Worm (Caenorhabditis elegans): ENCODE results near the gene pgp-5.

The pgp-5 gene

DNA sequence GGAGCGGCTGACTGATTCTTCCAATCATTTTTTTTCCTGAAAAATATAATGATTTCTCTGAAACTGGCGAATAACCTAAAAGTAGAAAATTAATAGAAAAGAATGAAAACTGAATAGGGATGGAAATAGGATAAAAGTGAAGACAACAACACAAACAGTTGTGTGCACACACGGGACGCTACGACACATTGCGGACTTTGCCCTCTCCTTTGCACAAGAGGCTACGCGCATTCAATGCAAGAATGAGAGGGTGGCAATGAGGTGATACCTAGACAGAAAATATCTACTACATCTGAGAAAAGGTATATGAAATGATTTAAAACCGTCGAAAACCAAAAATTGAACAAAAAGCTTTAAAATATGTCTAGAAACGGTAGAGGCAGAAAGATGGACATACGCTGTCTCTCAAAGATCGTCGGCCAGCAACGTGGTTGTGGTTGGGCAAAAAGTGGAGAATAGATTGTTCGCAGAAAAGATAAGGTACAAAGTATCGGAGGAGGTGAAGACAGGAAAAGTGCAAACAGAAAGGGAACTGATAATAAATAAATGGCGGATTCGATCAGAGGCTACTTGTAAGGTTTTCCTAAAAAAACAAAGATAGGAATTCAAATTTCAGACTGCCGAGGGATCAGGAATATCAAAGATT, 41.1 kb upstream of the pgp-5 start, which contains the start of gene suca-1:
Gene suca-1 (minus strand): TSS at position 36 of the 646 bp plus-strand sequence.
- TF ChIP-seq mes-2 (tag; optimal IDR thresholded peaks at IDR 0.05; ENCODE audit: poor library complexity, severe bottlenecking) (peak; percentile 50), mdl-1 (tag; optimal IDR thresholded peaks at IDR 0.05) (peak in 1 of 2 experiments; percentile 31), mxl-3 (GFP tag; optimal IDR thresholded peaks at IDR 0.05) (peak; percentile 92), pqm-1 (tag; optimal IDR thresholded peaks at IDR 0.05) (no peak), rbr-2 (tag; optimal IDR thresholded peaks at IDR 0.05) (peak; percentile 62), ceh-82 (tag; optimal IDR thresholded peaks at IDR 0.05) (no peak), lin-13 (GFP tag; optimal IDR thresholded peaks at IDR 0.05) (peak; percentile 5), hmg-1.1 (GFP tag; IDR thresholded peaks at IDR 0.05) (peak; percentile 60; the same call in 1 of the 2 replicates), dmd-6 (GFP tag; IDR thresholded peaks at IDR 0.05) (peak; percentile 67), mep-1 (tag; optimal IDR thresholded peaks at IDR 0.05) (peak; percentile 39), F49E8.2 (tag; optimal IDR thresholded peaks at IDR 0.05; ENCODE audit: borderline replicate concordance) (no peak), lsy-2 (tag; optimal IDR thresholded peaks at IDR 0.05) (peak; percentile 0 to 59), dve-1 (tag; optimal IDR thresholded peaks at IDR 0.05; ENCODE audit: insufficient read depth) (peak; percentile 21), lin-38 (GFP tag; IDR thresholded peaks at IDR 0.05) (no peak), nhr-6 (tag; optimal IDR thresholded peaks at IDR 0.05) (peak; percentile 19), dmd-8 (GFP tag; IDR thresholded peaks at IDR 0.05) (no peak), nhr-28 (tag; optimal IDR thresholded peaks at IDR 0.05) (peak; percentile 36), fos-1 (tag; optimal IDR thresholded peaks at IDR 0.05) (no peak), daf-12 (tag; optimal IDR thresholded peaks at IDR 0.05) (no peak), daf-16 (GFP tag; optimal IDR thresholded peaks at IDR 0.05) (no peak), daf-16 (tag; optimal IDR thresholded peaks at IDR 0.05) (peak; percentile 24), jun-1 (tag; optimal IDR thresholded peaks at IDR 0.05) (no peak), Y105C5A.15 (GFP tag; IDR thresholded peaks at IDR 0.05) (no peak), saeg-2 (GFP tag; IDR thresholded peaks at IDR 0.05) (0 out of 2 replicates have a peak, but pooled peaks have one; percentile 18), mxl-2 (GFP tag; conservative IDR thresholded peaks at IDR 0.05) (no peak), dpl-1 (GFP tag; optimal IDR thresholded peaks at IDR 0.05) (no peak), hlh-11 (tag; optimal IDR thresholded peaks at IDR 0.05) (peak; percentile 56), egl-27 (tag; optimal IDR thresholded peaks at IDR 0.05) (no peak), T26A8.4 (GFP tag; IDR thresholded peaks at IDR 0.05) (no peak), hlh-30 (tag; optimal IDR thresholded peaks at IDR 0.05; ENCODE audit: insufficient read depth) (peak; percentile 31), ctbp-1 (GFP tag; IDR thresholded peaks at IDR 0.05) (no peak), ceh-32 (tag; optimal IDR thresholded peaks at IDR 0.05; ENCODE audit: poor library complexity) (no peak), unc-62 (GFP tag; optimal IDR thresholded peaks at IDR 0.05 in 1 of 2) (peak in 1 of 2 experiments; percentile 71), unc-62 (tag; optimal IDR thresholded peaks at IDR 0.05) (no peak), ZK337.2 (GFP tag; IDR thresholded peaks at IDR 0.05) (no peak), ceh-44 (GFP tag; IDR thresholded peaks at IDR 0.05) (no peak), F10B5.3 (tag; optimal IDR thresholded peaks at IDR 0.05) (no peak), lin-29 (GFP tag; IDR thresholded peaks at IDR 0.05) (no peak)

DNA sequence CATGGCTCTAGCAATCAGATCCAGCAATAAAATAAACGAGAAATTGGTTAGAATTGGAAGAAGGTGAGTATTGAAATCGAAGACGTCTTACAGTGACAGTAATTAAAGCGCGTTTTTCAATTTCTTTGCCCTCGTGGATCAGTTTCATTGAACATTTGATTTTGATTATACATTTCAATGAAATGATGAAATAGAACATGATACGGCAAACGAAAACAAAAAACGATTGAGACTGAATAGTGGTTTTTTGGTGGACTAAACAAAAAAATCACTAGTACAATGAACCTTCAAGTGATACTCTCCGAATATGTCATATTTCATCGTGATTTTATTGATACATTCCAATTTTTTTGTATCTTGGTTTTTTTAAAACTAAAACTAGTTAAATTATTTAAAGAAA, 37.4 kb upstream of the pgp-5 start, which contains the start of gene haly-1:
Gene haly-1 (minus strand): TSS at position 101 of the 400 bp plus-strand sequence.
- no peak for TF ChIP-seq cey-2 (tag; optimal IDR thresholded peaks at IDR 0.05; ENCODE audit: borderline replicate concordance, insufficient read depth)
- no peak for TF ChIP-seq attf-4 (tag; optimal IDR thresholded peaks at IDR 0.05)
- no peak for TF ChIP-seq saeg-2 (GFP tag; IDR thresholded peaks at IDR 0.05)
- no peak for TF ChIP-seq php-3 (GFP tag; IDR thresholded peaks at IDR 0.05)
- TF ChIP-seq arid-1 (GFP tag; conservative IDR thresholded peaks at IDR 0.05): no peak
- no peak for TF ChIP-seq jun-1 (tag; optimal IDR thresholded peaks at IDR 0.05)
- no peak for TF ChIP-seq vab-7 (GFP tag; IDR thresholded peaks at IDR 0.05)
- TF ChIP-seq Y5F2A.4 (GFP tag; optimal IDR thresholded peaks at IDR 0.05): no peak
- no peak for TF ChIP-seq daf-12 (tag; optimal IDR thresholded peaks at IDR 0.05)
- no peak for TF ChIP-seq dpl-1 (GFP tag; optimal IDR thresholded peaks at IDR 0.05)
- TF ChIP-seq ceh-28 (tag; optimal IDR thresholded peaks at IDR 0.05): no peak
- no peak for TF ChIP-seq lin-29 (GFP tag; IDR thresholded peaks at IDR 0.05)
- TF ChIP-seq mdl-1 (tag; optimal IDR thresholded peaks at IDR 0.05): no peak
- TF ChIP-seq unc-62 (GFP tag; optimal IDR thresholded peaks at IDR 0.05 in 1 of 2): no peak
- TF ChIP-seq unc-62 (tag; optimal IDR thresholded peaks at IDR 0.05): no peak
- no peak for TF ChIP-seq lin-38 (GFP tag; IDR thresholded peaks at IDR 0.05)
- TF ChIP-seq ceh-44 (GFP tag; IDR thresholded peaks at IDR 0.05): no peak
- TF ChIP-seq T20F7.1 (GFP tag; optimal IDR thresholded peaks at IDR 0.05): no peak
- TF ChIP-seq zip-2 (tag; optimal IDR thresholded peaks at IDR 0.05): no peak
- no peak for TF ChIP-seq F44E2.7 (GFP tag; IDR thresholded peaks at IDR 0.05)
- no peak for TF ChIP-seq fkh-10 (GFP tag; optimal IDR thresholded peaks at IDR 0.05)

All from whole organism, L4 larva.